Worm (Caenorhabditis elegans): Measurements from ENCODE around the gene srh-97.

DNA sequence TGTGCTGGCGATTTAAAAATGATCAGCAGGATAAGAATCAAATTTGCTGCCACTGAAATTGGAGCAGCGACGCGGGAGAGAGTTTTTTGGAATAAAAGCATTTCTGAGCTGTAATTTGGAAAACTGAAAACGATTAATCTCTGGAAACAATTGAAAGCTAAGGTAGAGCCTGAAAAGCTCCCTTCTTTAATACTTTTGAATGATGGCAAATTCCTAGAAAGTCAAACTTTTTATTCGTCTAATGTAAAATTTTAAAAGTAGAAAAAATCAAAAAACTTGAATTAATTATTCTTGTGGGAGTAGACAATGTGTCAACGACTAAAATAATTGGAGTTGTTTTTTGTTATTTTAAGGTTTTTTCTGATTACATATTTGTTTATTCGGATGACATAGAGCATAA is 16.7 kb upstream of the srh-97 start, which contains the start of gene str-217:
- TF ChIP-seq unc-130 (tag; optimal IDR thresholded peaks at IDR 0.05), result no peak
- no peak for TF ChIP-seq snpc-4 (tag; optimal IDR thresholded peaks at IDR 0.05)
- TF ChIP-seq nhr-85 (tag), result no peak
- no peak for TF ChIP-seq elt-2 (tag; optimal IDR thresholded peaks at IDR 0.05)
- no peak for TF ChIP-seq nhr-12 (tag; optimal IDR thresholded peaks at IDR 0.05)
- TF ChIP-seq nhr-237 (tag; optimal IDR thresholded peaks at IDR 0.05), result no peak
- TF ChIP-seq lin-14 (GFP tag; optimal IDR thresholded peaks at IDR 0.05), result no peak
- no peak for TF ChIP-seq ces-1 (GFP tag; optimal IDR thresholded peaks at IDR 0.05)
- no peak for TF ChIP-seq ama-1 (optimal IDR thresholded peaks at IDR 0.05)
- no peak for TF ChIP-seq sox-4 (tag; optimal IDR thresholded peaks at IDR 0.05)
- no peak for TF ChIP-seq dpl-1 (GFP tag; optimal IDR thresholded peaks at IDR 0.05)

All from whole organism, L1 larva.